Worm (Caenorhabditis elegans) whole organism, midembryonic: ENCODE data around the gene C07G1.7.

Experiments
- T22C8.4 ChIP-seq: fragments of 200-800 bp; sonication (Bioruptor generic); IDR thresholded peaks from 2 replicates; pipeline ENCODE4 v1.3.6; 2022; ENCODE audit warnings: missing genetic modification characterization, missing compliant biosample characterization
- cog-1 ChIP-seq: sonication (generic microtip); optimal IDR thresholded peaks from 2 replicates; lab custom pipeline; 2016; ENCODE audit warnings: missing genetic modification characterization, missing compliant biosample characterization
- flt-1 ChIP-seq: fragments of 200-800 bp; sonication (Bioruptor generic); IDR thresholded peaks from 2 replicates; pipeline ENCODE4 v1.3.6; 2022; ENCODE audit warnings: missing genetic modification characterization, missing compliant biosample characterization
- klf-2 ChIP-seq: fragments of 200-800 bp; sonication (Bioruptor generic); conservative IDR thresholded peaks from 2 replicates; pipeline ENCODE4 v1.3.6; 2022; ENCODE audit warnings: missing genetic modification reagents, missing genetic modification characterization, missing compliant biosample characterization
- med-1 ChIP-seq: sonication (generic microtip); optimal IDR thresholded peaks from 2 replicates; lab custom pipeline; 2017; ENCODE audit warnings: missing genetic modification characterization, mild to moderate bottlenecking, missing compliant biosample characterization, antibody characterized with exemption, missing genetic modification reagents; ENCODE audit not compliant: insufficient read depth
- ref-1 ChIP-seq: fragments of 200-800 bp; sonication (Bioruptor generic); conservative IDR thresholded peaks from 2 replicates; pipeline ENCODE4 v1.3.6; 2022; ENCODE audit warnings: missing genetic modification reagents, missing genetic modification characterization, missing compliant biosample characterization
- tab-1 ChIP-seq: fragments of 200-800 bp; sonication (Bioruptor generic); IDR thresholded peaks from 2 replicates; pipeline ENCODE4 v1.3.6; 2022; ENCODE audit warnings: missing genetic modification characterization, missing compliant biosample characterization
- ztf-23 ChIP-seq: fragments of 200-800 bp; sonication (Bioruptor generic); IDR thresholded peaks from 2 replicates; pipeline ENCODE4 v1.3.6; 2022; ENCODE audit warnings: missing genetic modification reagents, missing genetic modification characterization, missing compliant biosample characterization
- ztf-29 ChIP-seq: fragments of 200-800 bp; sonication (Bioruptor generic); IDR thresholded peaks from 2 replicates; pipeline ENCODE4 v1.3.6; 2022; ENCODE audit warnings: missing genetic modification reagents, missing genetic modification characterization, missing compliant biosample characterization

The C07G1.7 gene

ce11 chrIV:8225357-8225756, 13.7 kb upstream of the C07G1.7 start, which contains the start of gene serp-1.2:
TSS of gene serp-1.2 (plus strand) at chrIV:8225674.
- no peak for TF ChIP-seq klf-2 (GFP tag; lab: Robert Waterston, UW)
- no peak for TF ChIP-seq med-1
- no peak for TF ChIP-seq ztf-29 (GFP tag; lab: Robert Waterston, UW)
- no peak for TF ChIP-seq flt-1 (GFP tag; lab: Robert Waterston, UW)
- no peak for TF ChIP-seq tab-1
- TF ChIP-seq ref-1, result no peak

- no peak for TF ChIP-seq cog-1
- TF ChIP-seq ref-1, result no peak
- no peak for TF ChIP-seq med-1
- no peak for TF ChIP-seq T22C8.4 (GFP tag; lab: Robert Waterston, UW)
- no peak for TF ChIP-seq klf-2 (GFP tag; lab: Robert Waterston, UW)
- TF ChIP-seq flt-1 (GFP tag; lab: Robert Waterston, UW), result no peak
- TF ChIP-seq ztf-23 (GFP tag; lab: Robert Waterston, UW), result no peak
- TF ChIP-seq tab-1, result no peak
- TF ChIP-seq ztf-29 (GFP tag; lab: Robert Waterston, UW), result no peak
Observed at ce11 chrIV:8223055-8223454, 11.4 kb upstream of the C07G1.7 start.

DNA sequence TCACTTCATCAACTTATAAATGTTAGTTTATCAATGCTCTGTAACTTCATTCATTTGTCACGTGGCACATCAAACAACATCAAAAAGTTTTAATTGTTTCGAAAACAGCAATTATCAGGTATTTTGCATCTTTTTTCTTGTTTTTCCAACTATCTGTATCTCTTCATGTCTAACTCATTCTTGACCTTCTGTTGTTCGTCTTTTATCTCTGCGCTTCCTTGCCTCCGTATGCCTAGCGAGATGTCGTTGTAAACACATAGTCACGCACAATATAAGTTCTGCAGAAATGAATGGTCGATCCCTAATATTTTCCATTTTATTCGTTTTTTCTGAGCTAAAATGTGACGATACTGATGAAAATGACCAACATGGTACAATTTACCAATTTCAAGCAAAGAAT, 10.3 kb upstream of the C07G1.7 start, which contains the start of gene gpx-6:
Gene gpx-6 (plus strand): TSS at position 257 of the 400 bp plus-strand sequence.
- TF ChIP-seq ref-1 (no peak), ztf-23 (GFP tag; lab: Robert Waterston, UW) (no peak), med-1 (no peak), cog-1 (no peak), ztf-29 (GFP tag; lab: Robert Waterston, UW) (no peak), tab-1 (no peak), flt-1 (GFP tag; lab: Robert Waterston, UW) (no peak), klf-2 (GFP tag; lab: Robert Waterston, UW) (no peak), T22C8.4 (GFP tag; lab: Robert Waterston, UW) (no peak)

DNA sequence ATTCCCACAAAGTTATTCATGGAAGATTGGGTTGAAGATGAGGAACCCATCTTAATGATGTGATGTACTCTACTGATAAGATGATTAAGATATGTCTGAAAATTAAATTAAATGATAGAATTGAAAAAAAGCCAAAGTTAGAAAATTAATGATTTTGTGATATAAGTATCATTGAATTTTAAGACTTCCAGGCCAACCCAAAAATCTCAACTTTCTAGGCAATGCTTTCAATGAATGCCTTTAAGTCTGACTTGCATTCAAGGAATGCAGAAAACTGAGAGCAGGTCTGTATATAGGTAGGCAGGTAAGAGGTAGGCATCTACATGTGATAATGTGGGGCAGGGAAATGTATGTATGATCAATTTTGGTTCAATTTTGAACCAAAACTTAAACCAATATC, 8.3 kb upstream of the C07G1.7 start, which contains the start of gene ocr-2:
Gene ocr-2 (minus strand): TSS at position 101 of the 400 bp plus-strand sequence.
- TF ChIP-seq T22C8.4 (GFP tag; lab: Robert Waterston, UW), result no peak
- TF ChIP-seq klf-2 (GFP tag; lab: Robert Waterston, UW), result no peak
- TF ChIP-seq ref-1, result no peak
- no peak for TF ChIP-seq med-1
- TF ChIP-seq ztf-29 (GFP tag; lab: Robert Waterston, UW), result no peak
- no peak for TF ChIP-seq cog-1
- no peak for TF ChIP-seq ztf-23 (GFP tag; lab: Robert Waterston, UW)
- no peak for TF ChIP-seq flt-1 (GFP tag; lab: Robert Waterston, UW)
- no peak for TF ChIP-seq tab-1

- no peak for TF ChIP-seq cog-1
- TF ChIP-seq tab-1, result no peak
- no peak for TF ChIP-seq ztf-23 (GFP tag; lab: Robert Waterston, UW)
- TF ChIP-seq flt-1 (GFP tag; lab: Robert Waterston, UW), result no peak
- no peak for TF ChIP-seq ref-1
- TF ChIP-seq med-1, result no peak
- no peak for TF ChIP-seq T22C8.4 (GFP tag; lab: Robert Waterston, UW)
- TF ChIP-seq ztf-29 (GFP tag; lab: Robert Waterston, UW), result no peak
- no peak for TF ChIP-seq klf-2 (GFP tag; lab: Robert Waterston, UW)
Observed at ce11 chrIV:8210300-8210699, 1.3 kb downstream of the C07G1.7 start, which contains the start of gene C07G1.6. TSS of gene C07G1.6 (minus strand) at chrIV:8210400.

- TF ChIP-seq klf-2 (GFP tag; lab: Robert Waterston, UW) (no peak), med-1 (no peak), cog-1 (no peak), tab-1 (no peak), T22C8.4 (GFP tag; lab: Robert Waterston, UW) (no peak), ref-1 (no peak), ztf-29 (GFP tag; lab: Robert Waterston, UW) (no peak), flt-1 (GFP tag; lab: Robert Waterston, UW) (no peak), ztf-23 (GFP tag; lab: Robert Waterston, UW) (no peak)
Observed at ce11 chrIV:8208855-8209254, 2.8 kb downstream of the C07G1.7 start.

ce11 chrIV:8206314-8206713, 5.3 kb downstream of the C07G1.7 start, which contains the start of gene svh-1:
TSS of gene svh-1 (plus strand) at chrIV:8206614.
- TF ChIP-seq ref-1, result no peak
- TF ChIP-seq cog-1, result no peak
- no peak for TF ChIP-seq klf-2 (GFP tag; lab: Robert Waterston, UW)
- no peak for TF ChIP-seq med-1
- no peak for TF ChIP-seq tab-1

DNA sequence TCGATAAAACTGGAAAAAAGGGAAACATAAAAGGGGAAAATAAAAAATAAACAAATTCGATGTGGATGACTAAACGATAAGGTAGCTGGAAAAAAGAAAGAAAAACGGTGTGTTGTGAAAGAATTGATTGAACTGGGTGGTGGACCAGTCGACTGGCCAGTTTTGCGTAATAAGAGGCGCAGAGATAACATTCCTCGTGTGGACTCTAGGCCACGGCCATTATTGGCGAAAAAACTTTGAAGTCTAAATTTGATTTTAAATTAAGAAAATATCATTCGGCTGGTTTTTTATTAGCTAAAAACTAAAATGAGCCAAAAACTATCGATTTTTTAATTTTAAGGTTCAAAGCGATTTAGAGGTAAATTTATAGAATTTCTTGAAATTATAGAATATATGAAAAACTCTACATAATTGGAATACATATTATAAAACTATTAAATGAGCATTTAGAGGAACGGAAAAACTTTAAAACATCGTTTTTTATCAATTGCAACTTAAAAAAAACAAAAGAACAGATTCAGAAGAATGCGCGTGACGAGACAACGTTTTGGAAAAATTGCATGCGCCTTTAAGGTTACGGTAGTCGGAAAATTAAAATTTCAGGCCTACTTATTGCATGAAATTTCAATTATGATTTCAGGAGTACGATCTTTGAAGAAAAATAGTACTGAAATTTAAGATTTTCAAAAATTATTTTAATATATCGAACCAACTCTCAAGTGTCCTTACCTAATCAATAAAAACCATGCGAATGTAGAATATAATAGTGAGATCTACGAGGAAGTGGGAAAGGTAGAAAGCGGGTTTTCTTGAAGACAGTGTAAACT, 6.2 kb downstream of the C07G1.7 start, which contains the start of gene hgrs-1:
Gene hgrs-1 (minus strand): TSS at position 777 of the 827 bp plus-strand sequence.
- TF ChIP-seq flt-1 (GFP tag; lab: Robert Waterston, UW) (no peak), klf-2 (GFP tag; lab: Robert Waterston, UW) (no peak), ztf-29 (GFP tag; lab: Robert Waterston, UW) (no peak)

DNA sequence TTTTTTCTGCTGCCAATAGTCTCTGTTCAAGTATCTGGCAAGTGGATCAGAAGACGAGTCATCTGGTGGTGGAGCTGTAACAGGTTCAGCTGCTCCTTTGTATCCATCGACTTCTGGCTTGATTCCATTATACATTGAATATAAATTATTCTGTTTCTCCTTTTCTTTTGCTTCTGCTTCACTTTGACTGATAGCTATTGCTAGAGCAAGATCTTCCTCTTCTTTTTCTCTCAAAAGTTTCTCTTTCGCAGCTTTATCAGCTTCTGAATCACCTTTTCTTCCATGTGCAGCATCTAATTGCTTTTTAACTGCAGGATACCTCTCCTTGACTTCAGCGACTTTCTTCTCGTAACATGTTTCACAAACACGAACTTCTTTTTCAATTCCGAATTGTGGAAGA, 8.1 kb downstream of the C07G1.7 start:
- TF ChIP-seq klf-2 (GFP tag; lab: Robert Waterston, UW), result no peak
- no peak for TF ChIP-seq flt-1 (GFP tag; lab: Robert Waterston, UW)
- TF ChIP-seq T22C8.4 (GFP tag; lab: Robert Waterston, UW), result no peak
- no peak for TF ChIP-seq ztf-29 (GFP tag; lab: Robert Waterston, UW)
- no peak for TF ChIP-seq ztf-23 (GFP tag; lab: Robert Waterston, UW)
- no peak for TF ChIP-seq tab-1

DNA sequence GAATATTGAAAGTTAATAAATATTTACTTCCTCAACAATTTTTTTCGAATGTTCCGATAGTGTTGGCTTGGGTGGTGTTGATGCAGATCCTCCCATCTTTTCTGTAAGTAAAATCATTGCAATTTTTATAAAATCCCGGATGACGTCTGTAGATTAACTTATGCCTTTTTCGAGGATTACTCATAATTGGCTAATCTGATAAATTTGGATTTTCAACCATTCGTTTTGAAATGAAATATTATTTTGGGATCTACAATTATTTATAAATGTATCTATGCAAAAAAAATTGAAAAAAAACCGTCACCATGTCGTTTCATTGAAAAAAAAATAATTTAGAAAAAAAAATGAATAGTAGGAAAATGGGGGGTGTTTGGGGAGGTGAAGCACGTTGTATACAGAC, 10.5 kb downstream of the C07G1.7 start, which contains the start of gene glrx-22:
Gene glrx-22 (minus strand): TSS at position 101 of the 400 bp plus-strand sequence.
- TF ChIP-seq med-1 (no peak), ref-1 (no peak), ztf-29 (GFP tag; lab: Robert Waterston, UW) (no peak), flt-1 (GFP tag; lab: Robert Waterston, UW) (no peak), ztf-23 (GFP tag; lab: Robert Waterston, UW) (no peak), T22C8.4 (GFP tag; lab: Robert Waterston, UW) (no peak), cog-1 (no peak), klf-2 (GFP tag; lab: Robert Waterston, UW) (no peak), tab-1 (no peak)
